Worm (Caenorhabditis elegans) whole organism, L3 larva: ENCODE results near the gene Y57A10A.2.
A peak's percentile ranks its signal among the peaks of the same experiment; 100 is the strongest.

Experiments used
- R02D3.7 ChIP-seq: fragments of 150-350 bp; optimal IDR thresholded peaks from 2 replicates; lab custom pipeline; 2014; ENCODE audit warnings: missing biosample characterization, missing genetic modification characterization
- ZK546.5 ChIP-seq: sonication (generic microtip); optimal IDR thresholded peaks from 2 replicates; lab custom pipeline; 2017; ENCODE audit warnings: missing biosample characterization, missing genetic modification characterization
- aly-2 ChIP-seq: fragments of 150-350 bp; optimal IDR thresholded peaks from 2 replicates; lab custom pipeline; 2014; ENCODE audit warnings: missing biosample characterization, missing genetic modification characterization
- ceh-28 ChIP-seq: fragments of 150-350 bp; optimal IDR thresholded peaks from 2 replicates; lab custom pipeline; 2014; ENCODE audit warnings: missing biosample characterization, missing genetic modification reagents, missing genetic modification characterization
- ceh-82 ChIP-seq: fragments of 150-350 bp; optimal IDR thresholded peaks from 2 replicates; lab custom pipeline; 2014; ENCODE audit warnings: missing biosample characterization, missing genetic modification characterization
- ceh-9 ChIP-seq: sonication (generic microtip); optimal IDR thresholded peaks from 2 replicates; lab custom pipeline; 2018; ENCODE audit warnings: missing biosample characterization, missing genetic modification characterization
- daf-12 ChIP-seq: fragments of 150-350 bp; optimal IDR thresholded peaks from 2 replicates; lab custom pipeline; 2014; ENCODE audit warnings: missing biosample characterization, missing genetic modification reagents, missing genetic modification characterization
- egl-27 ChIP-seq: sonication (generic microtip); optimal IDR thresholded peaks from 4 replicates; lab custom pipeline; 2017; ENCODE audit warnings: missing biosample characterization, missing genetic modification reagents, missing genetic modification characterization
- egl-5 ChIP-seq: fragments of 150-350 bp; optimal IDR thresholded peaks from 2 replicates; lab custom pipeline; 2017; ENCODE audit warnings: missing biosample characterization, missing genetic modification reagents, missing genetic modification characterization, inconsistent platforms
- elt-1 ChIP-seq: fragments of 150-350 bp; optimal IDR thresholded peaks from 2 replicates; lab custom pipeline; 2014; ENCODE audit warnings: missing biosample characterization, missing genetic modification characterization
- elt-2 ChIP-seq: sonication (generic microtip); optimal IDR thresholded peaks from 2 replicates; lab custom pipeline; 2016; ENCODE audit warnings: missing genetic modification reagents, mild to moderate bottlenecking, missing genetic modification characterization, missing compliant biosample characterization
- elt-3 ChIP-seq, 3 experiments: fragments of 150-350 bp in 1 of 3; sonication (generic microtip) in 2 of 3; optimal IDR thresholded peaks; 2 replicates in 2 of 3; 4 replicates in 1 of 3; lab custom pipeline; 2014 to 2017; ENCODE audit warnings: missing biosample characterization in 3 of 3, missing genetic modification characterization in 3 of 3
- eor-1 ChIP-seq, 2 experiments: fragments of 150-350 bp; optimal IDR thresholded peaks; 2 replicates each; lab custom pipeline; 2014 to 2018; ENCODE audit warnings: missing biosample characterization in 2 of 2, missing genetic modification characterization in 2 of 2
- fkh-10 ChIP-seq: sonication (generic microtip); optimal IDR thresholded peaks from 2 replicates; lab custom pipeline; 2017; ENCODE audit warnings: missing biosample characterization, missing genetic modification reagents, missing genetic modification characterization
- fkh-2 ChIP-seq: fragments of 150-350 bp; optimal IDR thresholded peaks from 2 replicates; lab custom pipeline; 2014; ENCODE audit warnings: missing biosample characterization, missing genetic modification reagents, missing genetic modification characterization
- fos-1 ChIP-seq: fragments of 150-350 bp; optimal IDR thresholded peaks from 2 replicates; lab custom pipeline; 2014; ENCODE audit warnings: missing biosample characterization, missing genetic modification characterization
- hmg-11 ChIP-seq: sonication (generic microtip); optimal IDR thresholded peaks from 2 replicates; lab custom pipeline; 2016; ENCODE audit warnings: missing genetic modification characterization, missing compliant biosample characterization
- jun-1 ChIP-seq: fragments of 150-350 bp; optimal IDR thresholded peaks from 2 replicates; lab custom pipeline; 2014; ENCODE audit warnings: missing biosample characterization, missing genetic modification reagents, missing genetic modification characterization
- lin-15B ChIP-seq: fragments of 150-350 bp; optimal IDR thresholded peaks from 2 replicates; lab custom pipeline; 2014; ENCODE audit warnings: missing biosample characterization, missing genetic modification characterization
- lin-39 ChIP-seq: fragments of 150-350 bp; optimal IDR thresholded peaks from 2 replicates; lab custom pipeline; 2018; ENCODE audit warnings: missing biosample characterization, missing genetic modification reagents, missing genetic modification characterization
- lsy-12 ChIP-seq: sonication (generic microtip); optimal IDR thresholded peaks from 2 replicates; lab custom pipeline; 2016; ENCODE audit warnings: mild to moderate bottlenecking, missing genetic modification characterization, missing compliant biosample characterization
- mdl-1 ChIP-seq: fragments of 150-350 bp; optimal IDR thresholded peaks from 2 replicates; lab custom pipeline; 2014; ENCODE audit warnings: missing biosample characterization, missing genetic modification characterization
- mml-1 ChIP-seq: fragments of 150-350 bp; sonication (generic microtip); optimal IDR thresholded peaks from 3 replicates; lab custom pipeline; 2014; ENCODE audit warnings: missing biosample characterization, missing genetic modification characterization
- nfya-1 ChIP-seq: sonication (generic microtip); optimal IDR thresholded peaks from 2 replicates; lab custom pipeline; 2017; ENCODE audit warnings: missing genetic modification characterization, mild to moderate bottlenecking, missing compliant biosample characterization, antibody characterized with exemption, moderate library complexity; ENCODE audit not compliant: insufficient read depth
- nhr-11 ChIP-seq: fragments of 150-350 bp; optimal IDR thresholded peaks from 2 replicates; lab custom pipeline; 2014; ENCODE audit warnings: missing biosample characterization, missing genetic modification characterization
- nhr-12 ChIP-seq: fragments of 150-350 bp; optimal IDR thresholded peaks from 2 replicates; lab custom pipeline; 2014; ENCODE audit warnings: missing biosample characterization, missing genetic modification characterization
- nhr-23 ChIP-seq: fragments of 150-350 bp; optimal IDR thresholded peaks from 2 replicates; lab custom pipeline; 2014; ENCODE audit warnings: missing biosample characterization, missing genetic modification reagents, missing genetic modification characterization
- nhr-25 ChIP-seq: sonication (generic microtip); optimal IDR thresholded peaks from 2 replicates; lab custom pipeline; 2017; ENCODE audit warnings: missing biosample characterization, missing genetic modification characterization
- nhr-28 ChIP-seq: fragments of 150-350 bp; optimal IDR thresholded peaks from 2 replicates; lab custom pipeline; 2014; ENCODE audit warnings: missing biosample characterization, missing genetic modification characterization
- nhr-43 ChIP-seq: sonication (generic microtip); optimal IDR thresholded peaks from 2 replicates; lab custom pipeline; 2016; ENCODE audit warnings: mild to moderate bottlenecking, missing genetic modification characterization, missing compliant biosample characterization; ENCODE audit not compliant: poor library complexity, severe bottlenecking
- nhr-67 ChIP-seq: fragments of 150-350 bp; optimal IDR thresholded peaks from 2 replicates; lab custom pipeline; 2014; ENCODE audit warnings: missing biosample characterization, missing genetic modification characterization
- nhr-76 ChIP-seq: fragments of 150-350 bp; sonication (generic microtip); optimal IDR thresholded peaks from 5 replicates; lab custom pipeline; 2014; ENCODE audit warnings: missing biosample characterization, missing genetic modification characterization
- nhr-77 ChIP-seq: fragments of 150-350 bp; optimal IDR thresholded peaks from 2 replicates; lab custom pipeline; 2014; ENCODE audit warnings: missing biosample characterization, missing genetic modification characterization
- pha-4 ChIP-seq: fragments of 150-350 bp; optimal IDR thresholded peaks from 2 replicates; lab custom pipeline; 2014; ENCODE audit warnings: missing biosample characterization, missing genetic modification reagents, missing genetic modification characterization
- pqm-1 ChIP-seq: fragments of 150-350 bp; optimal IDR thresholded peaks from 2 replicates; lab custom pipeline; 2017; ENCODE audit warnings: missing biosample characterization, missing genetic modification characterization, inconsistent platforms
- sea-2 ChIP-seq: fragments of 150-350 bp; sonication (generic microtip); optimal IDR thresholded peaks from 4 replicates; lab custom pipeline; 2014; ENCODE audit warnings: missing biosample characterization, missing genetic modification reagents, missing genetic modification characterization
- skn-1 ChIP-seq: fragments of 150-350 bp; optimal IDR thresholded peaks from 2 replicates; lab custom pipeline; 2014; ENCODE audit warnings: missing biosample characterization, missing genetic modification characterization
- snpc-4 ChIP-seq: fragments of 150-350 bp; optimal IDR thresholded peaks from 2 replicates; lab custom pipeline; 2014; ENCODE audit warnings: missing biosample characterization, missing genetic modification characterization
- tbx-2 ChIP-seq: sonication (generic microtip); optimal IDR thresholded peaks from 2 replicates; lab custom pipeline; 2016; ENCODE audit warnings: mild to moderate bottlenecking, missing genetic modification characterization, missing compliant biosample characterization
- unc-39 ChIP-seq: sonication (generic microtip); optimal IDR thresholded peaks from 4 replicates; lab custom pipeline; 2017; ENCODE audit warnings: missing biosample characterization, missing genetic modification characterization
- unc-62 ChIP-seq: fragments of 150-350 bp; sonication (generic microtip); optimal IDR thresholded peaks from 4 replicates; lab custom pipeline; 2014; ENCODE audit warnings: missing biosample characterization, missing genetic modification reagents, missing genetic modification characterization
- zag-1 ChIP-seq: fragments of 150-350 bp; optimal IDR thresholded peaks from 2 replicates; lab custom pipeline; 2014; ENCODE audit warnings: missing biosample characterization, missing genetic modification characterization
- ztf-11 ChIP-seq: fragments of 150-350 bp; optimal IDR thresholded peaks from 2 replicates; lab custom pipeline; 2014; ENCODE audit warnings: missing biosample characterization, missing genetic modification characterization
- ztf-4 ChIP-seq: fragments of 150-350 bp; optimal IDR thresholded peaks from 2 replicates; lab custom pipeline; 2014; ENCODE audit warnings: missing biosample characterization, missing genetic modification characterization

The Y57A10A.2 gene

DNA sequence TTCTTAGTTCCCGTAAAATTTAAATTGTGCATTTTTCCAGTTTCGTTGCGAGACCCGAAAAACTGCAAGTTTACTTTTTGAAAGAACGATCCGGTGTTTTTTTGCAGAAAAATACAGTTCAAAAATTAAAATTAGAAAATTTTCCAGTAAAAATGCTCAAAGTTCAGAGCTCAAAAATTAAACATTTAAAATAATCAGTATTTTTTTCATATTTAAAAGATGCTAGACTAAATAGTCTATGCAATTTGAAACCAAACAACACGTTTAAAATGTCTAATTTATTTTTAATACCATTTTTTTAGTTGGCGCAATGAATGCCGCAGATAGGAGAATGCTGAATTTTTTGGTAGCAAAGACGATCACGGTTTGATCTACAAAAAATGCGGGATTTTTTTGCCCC, at the start of gene Y57A10A.2:
Y57A10A.2 (plus strand) TSS at position 301 of the 400 bp plus-strand sequence.
- TF ChIP-seq pha-4 (tag; lab: Kevin White, UChicago): no peak
- TF ChIP-seq nhr-11: no peak
- no peak for TF ChIP-seq nhr-43
- no peak for TF ChIP-seq nfya-1 (tag; lab: Kevin White, UChicago)
- TF ChIP-seq fkh-10 (GFP tag; lab: Kevin White, UChicago): no peak
- no peak for TF ChIP-seq tbx-2
- no peak for TF ChIP-seq elt-2 (tag; lab: Kevin White, UChicago)
- TF ChIP-seq pqm-1 (tag; lab: Kevin White, UChicago): no peak
- TF ChIP-seq daf-12 (tag; lab: Kevin White, UChicago): no peak
- no peak for TF ChIP-seq snpc-4 (tag; lab: Kevin White, UChicago)
- TF ChIP-seq, all 47 proteins: peak for 0

DNA sequence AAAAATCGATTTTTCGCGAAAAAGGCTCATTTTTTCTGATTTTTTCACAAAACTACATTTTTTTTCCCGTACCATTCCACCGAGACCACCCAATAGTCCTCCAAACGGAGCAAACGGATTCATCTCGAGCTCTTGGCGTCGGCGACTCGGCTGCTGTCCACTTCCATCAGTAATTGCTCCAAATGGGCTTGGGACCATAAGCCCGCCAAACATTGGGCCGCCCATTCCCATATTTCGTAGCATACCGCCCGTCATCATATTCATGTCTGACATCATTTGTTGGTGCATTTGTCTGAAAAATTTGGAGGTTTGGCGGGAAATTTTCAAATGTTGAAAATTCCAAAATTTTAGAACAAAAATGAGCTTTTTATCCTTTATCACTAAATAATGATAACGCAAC, 48.7 kb upstream of the Y57A10A.2 start:
- TF ChIP-seq nhr-28 (no peak), nhr-76 (tag; lab: Kevin White, UChicago) (no peak), lsy-12 (no peak)
- TF ChIP-seq, all 47 proteins: peak for 0

DNA sequence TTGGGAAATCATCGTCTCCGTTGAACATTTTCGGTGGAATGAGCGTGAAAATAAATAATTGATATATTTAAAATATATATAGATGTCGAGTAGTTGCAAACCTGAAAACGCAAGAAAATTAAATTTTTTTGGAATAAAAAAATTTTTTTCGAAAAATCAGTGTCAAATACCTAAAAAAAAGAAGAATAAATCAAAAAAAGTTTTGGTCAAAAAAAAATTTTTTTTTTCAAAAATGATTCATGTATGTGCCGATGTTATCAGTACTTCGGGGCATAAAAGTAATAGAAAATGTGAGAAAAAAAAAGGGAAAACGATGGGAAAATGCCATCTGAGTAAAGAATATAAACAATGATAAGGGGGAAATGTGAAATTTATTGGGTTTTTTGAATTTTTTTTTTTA, 47.5 kb upstream of the Y57A10A.2 start, which contains the start of gene Y17G7B.17:
Y17G7B.17 (minus strand) TSS at position 101 of the 400 bp plus-strand sequence.
- TF ChIP-seq fos-1 (tag; lab: Kevin White, UChicago) (no peak), pha-4 (tag; lab: Kevin White, UChicago) (peak; percentile 1), daf-12 (tag; lab: Kevin White, UChicago) (no peak), lsy-12 (no peak), ZK546.5 (tag; lab: Kevin White, UChicago) (no peak), elt-1 (tag; lab: Kevin White, UChicago) (no peak), lin-15B (tag; lab: Kevin White, UChicago) (no peak), ceh-9 (tag; lab: Kevin White, UChicago) (no peak), skn-1 (tag; lab: Kevin White, UChicago) (no peak), egl-5 (no peak), sea-2 (GFP tag; lab: Kevin White, UChicago) (no peak), hmg-11 (peak; percentile 18), unc-62 (no peak), nhr-12 (tag; lab: Kevin White, UChicago) (no peak)

DNA sequence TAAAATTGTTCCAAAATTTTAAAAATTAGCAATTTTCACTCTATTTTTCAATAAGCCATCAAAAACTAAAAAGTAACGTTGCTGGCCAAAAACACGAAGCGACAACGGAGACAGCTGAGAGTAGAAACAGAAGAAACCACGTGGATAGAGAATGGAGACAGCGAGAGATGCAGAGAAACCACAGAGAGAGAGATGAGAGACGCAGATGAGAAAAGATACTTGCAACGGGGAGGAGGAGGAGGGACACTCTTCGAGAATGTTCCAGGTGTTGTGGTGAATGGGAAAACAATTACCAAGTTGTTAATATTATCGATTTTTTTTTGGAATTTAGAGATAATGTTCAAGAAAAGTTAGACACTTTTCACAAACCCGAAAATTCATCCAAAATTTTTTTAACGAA, 45.1 kb upstream of the Y57A10A.2 start:
- TF ChIP-seq mml-1 (tag; lab: Kevin White, UChicago) (no peak), daf-12 (tag; lab: Kevin White, UChicago) (no peak), pha-4 (tag; lab: Kevin White, UChicago) (peak; percentile 92), unc-39 (tag; lab: Kevin White, UChicago) (no peak), lsy-12 (peak; percentile 88), ceh-9 (tag; lab: Kevin White, UChicago) (no peak), sea-2 (GFP tag; lab: Kevin White, UChicago) (peak; percentile 79), nhr-12 (tag; lab: Kevin White, UChicago) (no peak), pqm-1 (tag; lab: Kevin White, UChicago) (peak; percentile 72), ztf-4 (tag; lab: Kevin White, UChicago) (peak; percentile 70), mdl-1 (tag; lab: Kevin White, UChicago) (peak; percentile 98), egl-5 (peak; percentile 90), aly-2 (tag; lab: Kevin White, UChicago) (no peak), nhr-11 (peak; percentile 20), egl-27 (tag; lab: Kevin White, UChicago) (peak; percentile 88), fkh-2 (tag; lab: Kevin White, UChicago) (peak; percentile 100), nhr-43 (peak; percentile 67), tbx-2 (peak; percentile 79), nhr-76 (tag; lab: Kevin White, UChicago) (no peak), elt-2 (tag; lab: Kevin White, UChicago) (peak; percentile 78), jun-1 (tag; lab: Kevin White, UChicago) (peak; percentile 94), nhr-23 (peak; percentile 91), hmg-11 (peak; percentile 98), nhr-77 (tag; lab: Kevin White, UChicago) (peak; percentile 72), skn-1 (tag; lab: Kevin White, UChicago) (peak; percentile 61), elt-3 (tag; optimal IDR thresholded peaks at IDR 0.05; lab: Kevin White, UChicago) (no peak), eor-1 (tag; optimal IDR thresholded peaks at IDR 0.05; lab: Kevin White, UChicago) (peak in 1 of 2 experiments; percentile 50), nhr-67 (no peak), nhr-28 (no peak), fos-1 (tag; lab: Kevin White, UChicago) (peak; percentile 22), ceh-82 (no peak), ztf-11 (tag; lab: Kevin White, UChicago) (no peak), ceh-28 (tag; lab: Kevin White, UChicago) (peak; percentile 96), fkh-10 (GFP tag; lab: Kevin White, UChicago) (peak; percentile 73), lin-39 (tag; lab: Kevin White, UChicago) (peak; percentile 66), nhr-25 (tag; lab: Kevin White, UChicago) (peak; percentile 97), unc-62 (peak; percentile 22), zag-1 (tag; lab: Kevin White, UChicago) (no peak), R02D3.7 (tag; lab: Kevin White, UChicago) (peak; percentile 58), nfya-1 (tag; lab: Kevin White, UChicago) (peak; percentile 96), ZK546.5 (tag; lab: Kevin White, UChicago) (no peak)
